Worm (Caenorhabditis elegans) whole organism, late embryonic: Measurements from ENCODE around the gene nspg-1.

Experiments used
- pha-4 ChIP-seq: fragments of 150-350 bp; optimal IDR thresholded peaks from 2 replicates; lab custom pipeline; 2018; ENCODE audit warnings: missing biosample characterization, missing genetic modification reagents, missing genetic modification characterization
- pros-1 ChIP-seq: fragments of 150-350 bp; optimal IDR thresholded peaks from 2 replicates; lab custom pipeline; 2014; ENCODE audit warnings: missing biosample characterization, missing genetic modification reagents, missing genetic modification characterization

DNA sequence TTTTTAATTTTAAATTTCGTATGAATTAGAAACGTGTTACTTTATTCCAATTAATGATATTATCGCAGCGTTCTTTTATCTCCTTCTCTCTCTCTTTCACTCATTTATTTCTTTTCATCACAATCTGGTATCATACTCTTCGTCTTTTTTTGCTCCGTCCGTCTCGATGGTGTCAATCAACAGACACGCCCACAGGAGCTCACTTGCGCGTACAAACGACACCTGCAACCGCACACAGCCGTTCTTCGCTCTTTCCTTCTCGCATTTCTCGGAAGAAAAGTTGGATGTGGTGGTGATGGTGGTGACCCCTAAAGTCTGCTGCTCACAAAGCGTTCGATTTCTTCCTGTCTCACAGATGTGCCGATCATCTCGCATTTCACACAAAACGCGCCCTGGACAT lies 40.7 kb upstream of the nspg-1 start:
- TF ChIP-seq pros-1 (tag; lab: Kevin White, UChicago) (no peak), pha-4 (tag; lab: Kevin White, UChicago) (no peak)
